Fruit fly (Drosophila melanogaster) whole organism, embryonic: ENCODE data around the gene Ptx1.

ENCODE experiments used
- ATbp ChIP-seq: fragments of 200-800 bp; sonication (Bioruptor generic); optimal IDR thresholded peaks from 2 replicates; lab custom pipeline; 2017; ENCODE audit warnings: missing biosample characterization, mild to moderate bottlenecking, missing genetic modification characterization, missing genetic modification reagents
- Bdp1 ChIP-seq: fragments of 200-800 bp; sonication (Bioruptor generic); optimal IDR thresholded peaks from 3 replicates; lab custom pipeline; 2016; ENCODE audit warnings: missing biosample characterization, missing genetic modification characterization
- CG10959 ChIP-seq: fragments of 200-800 bp; sonication (Bioruptor generic); IDR thresholded peaks from 2 replicates; pipeline ENCODE4 v1.3.6; 2022; ENCODE audit warnings: missing biosample characterization, missing genetic modification characterization
- CG11504 ChIP-seq: fragments of 200-800 bp; sonication (Bioruptor generic); optimal IDR thresholded peaks from 3 replicates; lab custom pipeline; 2019; ENCODE audit warnings: missing biosample characterization, mild to moderate bottlenecking, missing genetic modification characterization, moderate library complexity
- CG1233 ChIP-seq: fragments of 200-800 bp; sonication (Bioruptor generic); optimal IDR thresholded peaks from 4 replicates; lab custom pipeline; 2018; ENCODE audit warnings: missing biosample characterization, mild to moderate bottlenecking, missing genetic modification characterization
- CG12769 ChIP-seq: fragments of 200-800 bp; sonication (Bioruptor generic); optimal IDR thresholded peaks from 2 replicates; lab custom pipeline; 2019; ENCODE audit warnings: missing biosample characterization, mild to moderate bottlenecking, missing genetic modification characterization, moderate library complexity
- CG15269 ChIP-seq: fragments of 200-800 bp; sonication (Bioruptor generic); optimal IDR thresholded peaks from 2 replicates; lab custom pipeline; 2018; ENCODE audit warnings: missing biosample characterization, mild to moderate bottlenecking, missing genetic modification characterization, moderate library complexity
- CG15696 ChIP-seq: fragments of 200-800 bp; sonication (Bioruptor generic); optimal IDR thresholded peaks from 2 replicates; lab custom pipeline; 2019; ENCODE audit warnings: missing biosample characterization, mild to moderate bottlenecking, missing genetic modification characterization, moderate library complexity
- CG17568 ChIP-seq: fragments of 200-800 bp; sonication (Bioruptor generic); optimal IDR thresholded peaks from 2 replicates; lab custom pipeline; 2018; ENCODE audit warnings: missing biosample characterization, mild to moderate bottlenecking, missing genetic modification characterization, moderate library complexity
- CG31224 ChIP-seq: fragments of 200-800 bp; sonication (Bioruptor generic); IDR thresholded peaks from 2 replicates; pipeline ENCODE4 v1.3.6; 2022; ENCODE audit warnings: missing biosample characterization, missing genetic modification characterization
- CG4360 ChIP-seq: fragments of 200-800 bp; sonication (Bioruptor generic); IDR thresholded peaks from 2 replicates; pipeline ENCODE4 v1.3.6; 2022; ENCODE audit warnings: missing biosample characterization, missing genetic modification characterization
- CG4424 ChIP-seq: fragments of 200-800 bp; sonication (Bioruptor generic); optimal IDR thresholded peaks from 3 replicates; lab custom pipeline; 2016; ENCODE audit warnings: missing biosample characterization, missing genetic modification characterization
- CG7357 ChIP-seq: fragments of 200-800 bp; sonication (Bioruptor generic); IDR thresholded peaks from 3 replicates; pipeline ENCODE4 v1.3.6; 2022; ENCODE audit warnings: missing biosample characterization, missing genetic modification characterization
- CG7556 ChIP-seq: fragments of 200-800 bp; sonication (Bioruptor generic); optimal IDR thresholded peaks from 2 replicates; lab custom pipeline; 2017; ENCODE audit warnings: missing biosample characterization, mild to moderate bottlenecking, missing genetic modification characterization
- CG8388 ChIP-seq: fragments of 200-800 bp; sonication (Bioruptor generic); optimal IDR thresholded peaks from 2 replicates; lab custom pipeline; 2019; ENCODE audit warnings: missing biosample characterization, mild to moderate bottlenecking, missing genetic modification characterization, moderate library complexity
- CG8765 ChIP-seq: fragments of 200-800 bp; sonication (Bioruptor generic); IDR thresholded peaks from 2 replicates; pipeline ENCODE4 v1.3.6; 2022; ENCODE audit warnings: missing biosample characterization, missing genetic modification characterization
- E2f2 ChIP-seq: fragments of 200-800 bp; sonication (Bioruptor generic); IDR thresholded peaks from 2 replicates; pipeline ENCODE4 v1.3.6; 2022; ENCODE audit warnings: missing biosample characterization, missing genetic modification characterization
- Fer3 ChIP-seq: fragments of 200-800 bp; sonication (Bioruptor generic); optimal IDR thresholded peaks from 2 replicates; lab custom pipeline; 2018; ENCODE audit warnings: missing biosample characterization, mild to moderate bottlenecking, missing genetic modification characterization, moderate library complexity
- Hey ChIP-seq: fragments of 200-800 bp; sonication (Bioruptor generic); optimal IDR thresholded peaks from 3 replicates; lab custom pipeline; 2018; ENCODE audit warnings: missing biosample characterization, mild to moderate bottlenecking, missing genetic modification characterization
- HmgZ ChIP-seq: fragments of 200-800 bp; sonication (Bioruptor generic); optimal IDR thresholded peaks from 2 replicates; lab custom pipeline; 2018; ENCODE audit warnings: missing biosample characterization, mild to moderate bottlenecking, missing genetic modification characterization
- Lhr ChIP-seq: fragments of 200-800 bp; sonication (Bioruptor generic); optimal IDR thresholded peaks from 3 replicates; lab custom pipeline; 2017; ENCODE audit warnings: mild to moderate bottlenecking, missing biosample characterization, missing genetic modification reagents, missing genetic modification characterization
- Mad ChIP-seq: fragments of 200-800 bp; sonication (Bioruptor generic); optimal IDR thresholded peaks from 2 replicates; lab custom pipeline; 2016; ENCODE audit warnings: missing biosample characterization, missing genetic modification characterization
- Max ChIP-seq: fragments of 200-800 bp; sonication (Bioruptor generic); optimal IDR thresholded peaks from 2 replicates; lab custom pipeline; 2016; ENCODE audit warnings: missing biosample characterization, mild to moderate bottlenecking, missing genetic modification characterization
- Med ChIP-seq: fragments of 200-800 bp; sonication (Bioruptor generic); peaks from one replicate; lab custom pipeline; 2016; ENCODE audit warnings: missing biosample characterization, missing genetic modification characterization, mild to moderate bottlenecking, inconsistent platforms, moderate library complexity
- Nf-YA ChIP-seq: fragments of 200-800 bp; sonication (Bioruptor generic); IDR thresholded peaks from 2 replicates; pipeline ENCODE4 v1.3.6; 2022; ENCODE audit warnings: missing biosample characterization, missing genetic modification characterization
- Optix ChIP-seq: fragments of 200-800 bp; sonication (Bioruptor generic); IDR thresholded peaks from 3 replicates; pipeline ENCODE4 v1.3.6; 2022; ENCODE audit warnings: missing biosample characterization, missing genetic modification characterization
- Scr ChIP-seq: fragments of 200-800 bp; sonication (Bioruptor generic); IDR thresholded peaks from 2 replicates; pipeline ENCODE4 v1.3.6; 2022; ENCODE audit warnings: missing biosample characterization, missing genetic modification characterization; ENCODE audit not compliant: partially characterized antibody
- Sin3A ChIP-seq: fragments of >200 bp; optimal IDR thresholded peaks from 2 replicates; lab custom pipeline; 2018
- TFAM ChIP-seq: fragments of 200-800 bp; sonication (Bioruptor generic); optimal IDR thresholded peaks from 2 replicates; lab custom pipeline; 2017; ENCODE audit warnings: missing biosample characterization, missing genetic modification characterization, inconsistent platforms
- ac ChIP-seq: fragments of 200-800 bp; sonication (Bioruptor generic); optimal IDR thresholded peaks from 3 replicates; lab custom pipeline; 2017; ENCODE audit warnings: missing biosample characterization, mild to moderate bottlenecking, missing genetic modification characterization
- bowl ChIP-seq: fragments of 200-800 bp; sonication (Bioruptor generic); IDR thresholded peaks from 2 replicates; pipeline ENCODE4 v1.3.6; 2022; ENCODE audit warnings: missing biosample characterization, missing genetic modification characterization
- chinmo ChIP-seq: fragments of 200-800 bp; sonication (Bioruptor generic); IDR thresholded peaks from 4 replicates; pipeline ENCODE4 v1.3.6; 2022; ENCODE audit warnings: missing biosample characterization, missing genetic modification characterization; ENCODE audit not compliant: partially characterized antibody
- chm ChIP-seq: fragments of 200-800 bp; sonication (Bioruptor generic); IDR thresholded peaks from 2 replicates; pipeline ENCODE4 v1.3.6; 2022; ENCODE audit warnings: missing biosample characterization, missing genetic modification characterization
- cwo ChIP-seq: fragments of 200-800 bp; sonication (Bioruptor generic); optimal IDR thresholded peaks from 3 replicates; lab custom pipeline; 2017; ENCODE audit warnings: missing biosample characterization, missing genetic modification characterization, mild to moderate bottlenecking, moderate library complexity, missing genetic modification reagents
- en ChIP-seq: fragments of 200-800 bp; sonication (Bioruptor generic); optimal IDR thresholded peaks from 2 replicates; lab custom pipeline; 2016; ENCODE audit warnings: missing biosample characterization, missing genetic modification characterization
- fd102C ChIP-seq: fragments of 200-800 bp; sonication (Bioruptor generic); optimal IDR thresholded peaks from 2 replicates; lab custom pipeline; 2018; ENCODE audit warnings: missing biosample characterization, mild to moderate bottlenecking, missing genetic modification characterization, moderate library complexity
- ftz-f1 ChIP-seq: fragments of 200-800 bp; sonication (Bioruptor generic); optimal IDR thresholded peaks from 2 replicates; lab custom pipeline; 2016; ENCODE audit warnings: missing biosample characterization, missing genetic modification characterization
- gcm ChIP-seq: fragments of 200-800 bp; sonication (Bioruptor generic); optimal IDR thresholded peaks from 2 replicates; lab custom pipeline; 2019; ENCODE audit warnings: missing biosample characterization, mild to moderate bottlenecking, missing genetic modification characterization, moderate library complexity
- gt ChIP-seq: fragments of 200-800 bp; sonication (Bioruptor generic); IDR thresholded peaks from 2 replicates; pipeline ENCODE4 v1.3.6; 2022; ENCODE audit warnings: missing biosample characterization, missing genetic modification characterization
- h ChIP-seq: fragments of >200 bp; optimal IDR thresholded peaks from 2 replicates; lab custom pipeline; 2017
- hkb ChIP-seq, 2 experiments: fragments of 200-800 bp in 1 of 2; fragments of >200 bp in 1 of 2; sonication (Bioruptor generic) in 1 of 2; IDR thresholded peaks in 1 of 2; optimal IDR thresholded peaks in 1 of 2; 2 replicates each; pipeline versions ENCODE4 v1.3.6 to Lab custom; 2017 to 2022; ENCODE audit warnings: missing biosample characterization in 1 of 2, missing genetic modification characterization in 1 of 2
- kni ChIP-seq: fragments of 200-800 bp; sonication (Bioruptor generic); optimal IDR thresholded peaks from 3 replicates; lab custom pipeline; 2017; ENCODE audit warnings: mild to moderate bottlenecking, missing biosample characterization, missing genetic modification reagents, missing genetic modification characterization
- nerfin-2 ChIP-seq: fragments of 200-800 bp; sonication (Bioruptor generic); IDR thresholded peaks from 2 replicates; pipeline ENCODE4 v1.3.6; 2022; ENCODE audit warnings: missing biosample characterization, missing genetic modification characterization; ENCODE audit not compliant: partially characterized antibody
- onecut ChIP-seq: fragments of 200-800 bp; sonication (Bioruptor generic); IDR thresholded peaks from 2 replicates; pipeline ENCODE4 v1.3.6; 2022; ENCODE audit warnings: missing biosample characterization, missing genetic modification characterization
- slp2 ChIP-seq: fragments of 200-800 bp; sonication (Bioruptor generic); optimal IDR thresholded peaks from 2 replicates; lab custom pipeline; 2016; ENCODE audit warnings: missing biosample characterization, missing genetic modification characterization
- tna ChIP-seq: fragments of 200-800 bp; sonication (Bioruptor generic); IDR thresholded peaks from 2 replicates; pipeline ENCODE4 v1.3.6; 2022; ENCODE audit warnings: missing biosample characterization, missing genetic modification characterization; ENCODE audit not compliant: partially characterized antibody
- ttk ChIP-seq: fragments of 200-800 bp; sonication (Bioruptor generic); IDR thresholded peaks from 2 replicates; pipeline ENCODE4 v2.1.2; 2022; ENCODE audit warnings: missing biosample characterization, missing genetic modification characterization
- tx ChIP-seq: fragments of 200-800 bp; sonication (Bioruptor generic); optimal IDR thresholded peaks from 2 replicates; lab custom pipeline; 2016; ENCODE audit warnings: missing biosample characterization, missing genetic modification characterization
- usp ChIP-seq: fragments of >200 bp; optimal IDR thresholded peaks from 2 replicates; lab custom pipeline; 2017; ENCODE audit warnings: missing biosample characterization, missing genetic modification characterization
- wor ChIP-seq: fragments of 200-800 bp; sonication (Bioruptor generic); IDR thresholded peaks from 2 replicates; pipeline ENCODE4 v1.3.6; 2022; ENCODE audit warnings: missing biosample characterization, missing genetic modification characterization

Ptx1 gene

DNA sequence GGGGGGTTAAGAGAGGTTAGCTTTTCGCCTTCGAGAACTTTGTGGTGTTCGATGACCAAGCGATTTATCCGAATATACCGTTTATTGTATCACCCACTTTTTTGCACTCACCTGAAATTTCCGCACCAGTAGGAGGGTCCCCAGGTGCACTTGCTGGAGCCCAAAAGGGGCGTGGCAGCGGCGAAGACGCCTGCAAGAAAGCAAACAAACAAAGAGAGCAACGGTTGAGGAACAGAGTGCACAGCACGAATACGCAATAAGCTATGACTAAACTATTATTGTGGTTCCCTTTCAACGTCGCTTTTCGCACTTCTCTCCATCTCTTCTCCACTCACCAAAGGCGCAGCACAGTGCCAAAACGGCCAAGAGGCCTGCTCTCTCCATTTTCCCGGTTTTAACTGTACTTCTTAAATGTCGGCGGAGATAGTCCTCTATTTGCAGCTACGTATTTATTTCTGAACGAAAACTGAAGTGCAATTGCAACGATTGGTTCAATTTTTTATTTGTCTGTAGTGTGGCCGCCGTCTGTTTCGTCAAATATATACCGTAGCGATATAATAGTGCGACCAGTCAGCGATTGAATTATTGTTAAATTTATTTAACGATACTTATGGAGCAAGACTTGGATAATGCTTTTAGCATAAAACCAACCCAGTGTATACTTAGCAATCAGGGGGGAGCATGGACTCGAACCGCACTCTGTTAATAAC, 23.8 kb upstream of the Ptx1 start, which contains the start of gene Sap-r (continued):
- TF ChIP-seq fd102C (GFP tag; lab: Kevin White, UChicago) (no peak), CG8388 (GFP tag; lab: Kevin White, UChicago) (no peak), CG7357 (GFP tag; lab: Robert Waterston, UW) (no peak), en (GFP tag; lab: Kevin White, UChicago) (no peak), Max (GFP tag; lab: Kevin White, UChicago) (no peak), kni (GFP tag; lab: Kevin White, UChicago) (no peak), onecut (no peak), tx (GFP tag; lab: Kevin White, UChicago) (no peak), ATbp (GFP tag; lab: Kevin White, UChicago) (no peak), CG15696 (tag; lab: Kevin White, UChicago) (no peak), CG8765 (GFP tag; lab: Robert Waterston, UW) (no peak), chinmo (GFP tag; lab: Robert Waterston, UW) (peak; percentile 88; the same call in 2 of the 4 replicates), hkb (optimal IDR thresholded peaks at IDR 0.05; lab: Kevin White, UChicago) (no peak), hkb (GFP tag; IDR thresholded peaks at IDR 0.05; lab: Robert Waterston, UW) (0 out of 2 replicates have a peak, but pooled peaks have one; percentile 22), E2f2 (GFP tag; lab: Robert Waterston, UW) (peak; percentile 38; the same call in 1 of the 2 replicates), Scr (GFP tag; lab: Robert Waterston, UW) (peak; percentile 72), CG10959 (GFP tag; lab: Robert Waterston, UW) (no peak), CG11504 (tag; lab: Kevin White, UChicago) (peak; percentile 57), nerfin-2 (peak; percentile 60), CG15269 (tag; lab: Kevin White, UChicago) (no peak), Bdp1 (GFP tag; lab: Kevin White, UChicago) (no peak), ftz-f1 (no peak), tna (peak; percentile 41), ttk (GFP tag; lab: Robert Waterston, UW) (no peak), Lhr (peak; percentile 98), wor (GFP tag; lab: Robert Waterston, UW) (no peak), CG31224 (no peak), bowl (GFP tag; lab: Robert Waterston, UW) (no peak), CG17568 (no peak), Mad (GFP tag; lab: Kevin White, UChicago) (peak; percentile 31), CG4424 (no peak), Optix (GFP tag; lab: Robert Waterston, UW) (no peak), CG7556 (no peak), Nf-YA (GFP tag; lab: Robert Waterston, UW) (no peak), usp (GFP tag; lab: Kevin White, UChicago) (no peak), cwo (GFP tag; lab: Kevin White, UChicago) (no peak), Fer3 (tag; lab: Kevin White, UChicago) (no peak), CG12769 (tag; lab: Kevin White, UChicago) (peak; percentile 60), CG4360 (GFP tag; lab: Robert Waterston, UW) (no peak), CG1233 (GFP tag; lab: Kevin White, UChicago) (no peak), gcm (GFP tag; lab: Kevin White, UChicago) (no peak), Sin3A (lab: Kevin White, UChicago) (peak; percentile 19), h (lab: Kevin White, UChicago) (no peak), chm (GFP tag; lab: Robert Waterston, UW) (peak; percentile 16; the same call in 1 of the 2 replicates), HmgZ (peak; percentile 84), slp2 (GFP tag; lab: Kevin White, UChicago) (no peak), Med (GFP tag; lab: Kevin White, UChicago) (peak; percentile 91), TFAM (no peak), ac (no peak), gt (GFP tag; lab: Robert Waterston, UW) (no peak), Hey (no peak)
